Fruit fly (Drosophila melanogaster) whole organism, embryonic: Measurements from ENCODE around the gene CG12017.

Experiments used
- ATbp ChIP-seq: fragments of 200-800 bp; sonication (Bioruptor generic); optimal IDR thresholded peaks from 2 replicates; lab custom pipeline; 2017; ENCODE audit warnings: missing biosample characterization, mild to moderate bottlenecking, missing genetic modification characterization, missing genetic modification reagents
- Blimp-1 ChIP-seq: fragments of 200-800 bp; sonication (Bioruptor generic); optimal IDR thresholded peaks from 3 replicates; lab custom pipeline; 2018; ENCODE audit warnings: missing biosample characterization, missing genetic modification characterization, mild to moderate bottlenecking, moderate library complexity, missing genetic modification reagents
- CG10274 ChIP-seq: fragments of 200-800 bp; sonication (Bioruptor generic); optimal IDR thresholded peaks from 3 replicates; lab custom pipeline; 2017; ENCODE audit warnings: missing biosample characterization, mild to moderate bottlenecking, missing genetic modification characterization
- CG10462 ChIP-seq: fragments of 200-800 bp; sonication (Bioruptor generic); optimal IDR thresholded peaks from 2 replicates; lab custom pipeline; 2016; ENCODE audit warnings: missing biosample characterization, missing genetic modification characterization
- CG11560 ChIP-seq: fragments of 200-800 bp; sonication (Bioruptor generic); IDR thresholded peaks from 3 replicates; pipeline ENCODE4 v1.3.6; 2022; ENCODE audit warnings: missing biosample characterization, missing genetic modification characterization
- CG12744 ChIP-seq: fragments of 200-800 bp; sonication (Bioruptor generic); optimal IDR thresholded peaks from 2 replicates; lab custom pipeline; 2016; ENCODE audit warnings: missing biosample characterization, missing genetic modification characterization
- CG13624 ChIP-seq: fragments of 200-800 bp; sonication (Bioruptor generic); optimal IDR thresholded peaks from 2 replicates; lab custom pipeline; 2016; ENCODE audit warnings: missing biosample characterization, missing genetic modification characterization
- CG14667 ChIP-seq: fragments of 200-800 bp; sonication (Bioruptor generic); IDR thresholded peaks from 2 replicates; pipeline ENCODE4 v1.3.6; 2022; ENCODE audit warnings: missing biosample characterization, missing genetic modification characterization
- CG14860 ChIP-seq: fragments of 200-800 bp; sonication (Bioruptor generic); IDR thresholded peaks from 3 replicates; pipeline ENCODE4 v1.3.6; 2022; ENCODE audit warnings: missing biosample characterization, missing genetic modification characterization; ENCODE audit not compliant: partially characterized antibody
- CG30020 ChIP-seq: fragments of 200-800 bp; optimal IDR thresholded peaks from 2 replicates; lab custom pipeline; 2019; ENCODE audit warnings: missing biosample characterization, mild to moderate bottlenecking, missing genetic modification characterization, moderate library complexity
- CG34422 ChIP-seq: fragments of 200-800 bp; sonication (Bioruptor generic); IDR thresholded peaks from 3 replicates; pipeline ENCODE4 v1.3.6; 2022; ENCODE audit warnings: missing biosample characterization, missing genetic modification characterization
- CG3838 ChIP-seq: fragments of 200-800 bp; sonication (Bioruptor generic); optimal IDR thresholded peaks from 3 replicates; lab custom pipeline; 2016; ENCODE audit warnings: missing biosample characterization, missing genetic modification characterization
- CG4820 ChIP-seq: fragments of 200-800 bp; sonication (Bioruptor generic); optimal IDR thresholded peaks from 3 replicates; lab custom pipeline; 2016; ENCODE audit warnings: missing biosample characterization, missing genetic modification characterization
- CG6813 ChIP-seq: fragments of 200-800 bp; sonication (Bioruptor generic); optimal IDR thresholded peaks from 2 replicates; lab custom pipeline; 2017; ENCODE audit warnings: missing biosample characterization, missing genetic modification characterization, mild to moderate bottlenecking, moderate library complexity, missing genetic modification reagents
- CG7357 ChIP-seq: fragments of 200-800 bp; sonication (Bioruptor generic); IDR thresholded peaks from 3 replicates; pipeline ENCODE4 v1.3.6; 2022; ENCODE audit warnings: missing biosample characterization, missing genetic modification characterization
- CG7745 ChIP-seq: fragments of 200-800 bp; sonication (Bioruptor generic); optimal IDR thresholded peaks from 2 replicates; lab custom pipeline; 2018; ENCODE audit warnings: missing biosample characterization, mild to moderate bottlenecking, missing genetic modification characterization, moderate library complexity
- CG7839 ChIP-seq: fragments of 200-800 bp; sonication (Bioruptor generic); optimal IDR thresholded peaks from 3 replicates; lab custom pipeline; 2018; ENCODE audit warnings: missing biosample characterization, mild to moderate bottlenecking, missing genetic modification characterization, moderate library complexity
- CG8924 ChIP-seq: fragments of 200-800 bp; optimal IDR thresholded peaks from 3 replicates; lab custom pipeline; 2019; ENCODE audit warnings: missing biosample characterization, mild to moderate bottlenecking, missing genetic modification characterization, moderate library complexity
- CkIIα-i1 ChIP-seq: fragments of 200-800 bp; sonication (Bioruptor generic); IDR thresholded peaks from 2 replicates; pipeline ENCODE4 v1.3.6; 2022; ENCODE audit warnings: missing biosample characterization, missing genetic modification characterization
- CoRest ChIP-seq: fragments of 200-800 bp; sonication (Bioruptor generic); optimal IDR thresholded peaks from 3 replicates; lab custom pipeline; 2018; ENCODE audit warnings: missing biosample characterization, mild to moderate bottlenecking, missing genetic modification characterization, moderate library complexity
- D19A ChIP-seq: fragments of 200-800 bp; optimal IDR thresholded peaks from 3 replicates; lab custom pipeline; 2019; ENCODE audit warnings: missing biosample characterization, mild to moderate bottlenecking, missing genetic modification characterization, moderate library complexity
- D19B ChIP-seq: fragments of 200-800 bp; sonication (Bioruptor generic); optimal IDR thresholded peaks from 2 replicates; lab custom pipeline; 2017; ENCODE audit warnings: missing biosample characterization, mild to moderate bottlenecking, missing genetic modification characterization
- Deaf1 ChIP-seq: fragments of 200-800 bp; optimal IDR thresholded peaks from 3 replicates; lab custom pipeline; 2019; ENCODE audit warnings: missing biosample characterization, mild to moderate bottlenecking, missing genetic modification characterization, moderate library complexity
- Drgx ChIP-seq: fragments of 200-800 bp; sonication (Bioruptor generic); IDR thresholded peaks from 2 replicates; pipeline ENCODE4 v1.3.6; 2022; ENCODE audit warnings: missing biosample characterization, missing genetic modification characterization
- H2.0 ChIP-seq: fragments of 200-800 bp; sonication (Bioruptor generic); IDR thresholded peaks from 2 replicates; pipeline ENCODE4 v1.3.6; 2022; ENCODE audit warnings: missing biosample characterization, missing genetic modification characterization
- HLHmδ ChIP-seq: fragments of 200-800 bp; sonication (Bioruptor generic); optimal IDR thresholded peaks from 2 replicates; lab custom pipeline; 2018; ENCODE audit warnings: missing biosample characterization, mild to moderate bottlenecking, missing genetic modification characterization, moderate library complexity
- Hey ChIP-seq: fragments of 200-800 bp; sonication (Bioruptor generic); optimal IDR thresholded peaks from 3 replicates; lab custom pipeline; 2018; ENCODE audit warnings: missing biosample characterization, mild to moderate bottlenecking, missing genetic modification characterization
- Jarid2 ChIP-seq: fragments of 200-800 bp; sonication (Bioruptor generic); optimal IDR thresholded peaks from 3 replicates; lab custom pipeline; 2017; ENCODE audit warnings: mild to moderate bottlenecking, missing biosample characterization, missing genetic modification reagents, missing genetic modification characterization
- Meics ChIP-seq: fragments of 200-800 bp; sonication (Bioruptor generic); optimal IDR thresholded peaks from 2 replicates; lab custom pipeline; 2017; ENCODE audit warnings: missing biosample characterization, mild to moderate bottlenecking, missing genetic modification characterization
- Ptx1 ChIP-seq: fragments of 200-800 bp; sonication (Bioruptor generic); IDR thresholded peaks from 2 replicates; pipeline ENCODE4 v1.3.6; 2022; ENCODE audit warnings: missing biosample characterization, missing genetic modification characterization
- Rx ChIP-seq: fragments of 200-800 bp; sonication (Bioruptor generic); IDR thresholded peaks from 2 replicates; pipeline ENCODE4 v1.3.6; 2022; ENCODE audit warnings: missing biosample characterization, missing genetic modification characterization
- ap ChIP-seq: fragments of 200-800 bp; sonication (Bioruptor generic); IDR thresholded peaks from 2 replicates; pipeline ENCODE4 v1.3.6; 2022; ENCODE audit warnings: missing biosample characterization, missing genetic modification characterization
- ara ChIP-seq: fragments of 200-800 bp; sonication (Bioruptor generic); IDR thresholded peaks from 2 replicates; pipeline ENCODE4 v1.3.6; 2022; ENCODE audit warnings: missing biosample characterization, missing genetic modification characterization
- ato ChIP-seq: fragments of 200-800 bp; sonication (Bioruptor generic); IDR thresholded peaks from 2 replicates; pipeline ENCODE4 v1.3.6; 2022; ENCODE audit warnings: missing biosample characterization, missing genetic modification characterization; ENCODE audit not compliant: partially characterized antibody
- br ChIP-seq: fragments of >200 bp; optimal IDR thresholded peaks from 2 replicates; lab custom pipeline; 2017
- btn ChIP-seq: fragments of 200-800 bp; sonication (Bioruptor generic); optimal IDR thresholded peaks from 2 replicates; lab custom pipeline; 2016; ENCODE audit warnings: missing biosample characterization, missing genetic modification characterization
- dan ChIP-seq: fragments of 200-800 bp; sonication (Bioruptor generic); IDR thresholded peaks from 2 replicates; pipeline ENCODE4 v1.3.6; 2022; ENCODE audit warnings: missing biosample characterization, missing genetic modification characterization
- danr ChIP-seq: fragments of 200-800 bp; sonication (Bioruptor generic); IDR thresholded peaks from 2 replicates; pipeline ENCODE4 v1.3.6; 2022; ENCODE audit warnings: missing biosample characterization, missing genetic modification characterization
- dati ChIP-seq: fragments of 200-800 bp; sonication (Bioruptor generic); IDR thresholded peaks from 2 replicates; pipeline ENCODE4 v1.3.6; 2022; ENCODE audit warnings: missing biosample characterization, missing genetic modification characterization
- dm ChIP-seq: fragments of 200-800 bp; sonication (Bioruptor generic); optimal IDR thresholded peaks from 3 replicates; lab custom pipeline; 2016; ENCODE audit warnings: missing biosample characterization, missing genetic modification characterization
- inv ChIP-seq: fragments of 200-800 bp; sonication (Bioruptor generic); IDR thresholded peaks from 2 replicates; pipeline ENCODE4 v1.3.6; 2022; ENCODE audit warnings: missing biosample characterization, missing genetic modification characterization; ENCODE audit not compliant: partially characterized antibody
- jumu ChIP-seq: fragments of 200-800 bp; sonication (Bioruptor generic); optimal IDR thresholded peaks from 3 replicates; lab custom pipeline; 2016; ENCODE audit warnings: missing biosample characterization, missing genetic modification characterization
- lola ChIP-seq, 3 experiments: fragments of >200 bp in 2 of 3; fragments of 200-800 bp in 1 of 3; sonication (Bioruptor generic) in 1 of 3; optimal IDR thresholded peaks; 2 replicates each; lab custom pipeline; 2017 to 2019; ENCODE audit warnings: missing biosample characterization in 3 of 3, missing genetic modification characterization in 3 of 3, mild to moderate bottlenecking in 1 of 3, moderate library complexity in 1 of 3
- onecut ChIP-seq: fragments of 200-800 bp; sonication (Bioruptor generic); IDR thresholded peaks from 2 replicates; pipeline ENCODE4 v1.3.6; 2022; ENCODE audit warnings: missing biosample characterization, missing genetic modification characterization
- psq ChIP-seq: fragments of 200-800 bp; sonication (Bioruptor generic); optimal IDR thresholded peaks from 2 replicates; lab custom pipeline; 2017; ENCODE audit warnings: missing biosample characterization, missing genetic modification characterization
- schlank ChIP-seq: fragments of 200-800 bp; sonication (Bioruptor generic); optimal IDR thresholded peaks from 2 replicates; lab custom pipeline; 2018; ENCODE audit warnings: missing biosample characterization, mild to moderate bottlenecking, missing genetic modification characterization
- scrt ChIP-seq: fragments of 200-800 bp; sonication (Bioruptor generic); optimal IDR thresholded peaks from 2 replicates; lab custom pipeline; 2018; ENCODE audit warnings: missing biosample characterization, mild to moderate bottlenecking, missing genetic modification characterization, moderate library complexity
- slbo ChIP-seq: fragments of 200-800 bp; sonication (Bioruptor generic); IDR thresholded peaks from 2 replicates; pipeline ENCODE4 v1.3.6; 2022; ENCODE audit warnings: missing biosample characterization, missing genetic modification characterization
- unpg ChIP-seq: fragments of 200-800 bp; sonication (Bioruptor generic); optimal IDR thresholded peaks from 3 replicates; lab custom pipeline; 2018; ENCODE audit warnings: missing biosample characterization, mild to moderate bottlenecking, missing genetic modification characterization, moderate library complexity
- vfl ChIP-seq: fragments of 200-800 bp; sonication (Bioruptor generic); optimal IDR thresholded peaks from 2 replicates; lab custom pipeline; 2016; ENCODE audit warnings: missing biosample characterization, missing genetic modification characterization
- zen ChIP-seq: fragments of 200-800 bp; sonication (Bioruptor generic); optimal IDR thresholded peaks from 3 replicates; lab custom pipeline; 2018; ENCODE audit warnings: missing biosample characterization, mild to moderate bottlenecking, missing genetic modification characterization, moderate library complexity

Gene CG12017

dm6 chr3L:3319223-3319643 lies 39.2 kb downstream of the CG12017 start, which contains the start of the genes PIG-C, CG12016 and Dpm2 (continued):
- TF ChIP-seq scrt (GFP tag; lab: Kevin White, UChicago) (no peak), onecut (0 out of 2 replicates have a peak, but pooled peaks have one; percentile 7), br (lab: Kevin White, UChicago) (no peak), Blimp-1 (peak; percentile 36), Ptx1 (peak; percentile 69), inv (GFP tag; lab: Robert Waterston, UW) (peak; percentile 97), psq (GFP tag; lab: Kevin White, UChicago) (peak; percentile 5), ara (GFP tag; lab: Robert Waterston, UW) (no peak), CG11560 (tag; lab: Robert Waterston, UW) (peak; percentile 38; the same call in 1 of the 3 replicates), CG14860 (GFP tag; lab: Robert Waterston, UW) (peak; percentile 96), Deaf1 (tag; lab: Kevin White, UChicago) (peak; percentile 58), dan (GFP tag; lab: Robert Waterston, UW) (no peak), ap (no peak), ATbp (GFP tag; lab: Kevin White, UChicago) (no peak), Hey (tag; lab: Kevin White, UChicago) (no peak), CG7745 (tag; lab: Kevin White, UChicago) (no peak), CG14667 (GFP tag; lab: Robert Waterston, UW) (peak; percentile 60), D19A (tag; lab: Kevin White, UChicago) (peak; percentile 18), CG10274 (GFP tag; lab: Kevin White, UChicago) (no peak), vfl (peak; percentile 55), dm (GFP tag; lab: Kevin White, UChicago) (peak; percentile 65), CG13624 (GFP tag; lab: Kevin White, UChicago) (peak; percentile 82), Meics (GFP tag; lab: Kevin White, UChicago) (no peak), schlank (peak; percentile 17), CG3838 (GFP tag; lab: Kevin White, UChicago) (peak; percentile 27), CG7357 (GFP tag; lab: Robert Waterston, UW) (peak; percentile 54; the same call in 1 of the 3 replicates), danr (no peak), ato (peak; percentile 91), Rx (GFP tag; lab: Robert Waterston, UW) (0 out of 2 replicates have a peak, but pooled peaks have one; percentile 26), H2.0 (GFP tag; lab: Robert Waterston, UW) (no peak; the same call in 1 of the 2 replicates), lola (GFP tag; optimal IDR thresholded peaks at IDR 0.05; lab: Kevin White, UChicago) (peak in 1 of 3 experiments; percentile 62), CkIIα-i1 (GFP tag; lab: Robert Waterston, UW) (no peak), Jarid2 (GFP tag; lab: Kevin White, UChicago) (no peak), dati (no peak), btn (GFP tag; lab: Kevin White, UChicago) (no peak), HLHmδ (GFP tag; lab: Kevin White, UChicago) (no peak), zen (tag; lab: Kevin White, UChicago) (peak; percentile 60), CG7839 (no peak), CG10462 (GFP tag; lab: Kevin White, UChicago) (peak; percentile 49), CG34422 (GFP tag; lab: Robert Waterston, UW) (peak; percentile 59; the same call in 1 of the 3 replicates), CoRest (tag; lab: Kevin White, UChicago) (peak; percentile 81), CG30020 (tag; lab: Kevin White, UChicago) (peak; percentile 62), CG12744 (GFP tag; lab: Kevin White, UChicago) (peak; percentile 52), D19B (no peak), CG6813 (GFP tag; lab: Kevin White, UChicago) (no peak), slbo (GFP tag; lab: Robert Waterston, UW) (peak; percentile 81), Drgx (GFP tag; lab: Robert Waterston, UW) (no peak), jumu (GFP tag; lab: Kevin White, UChicago) (peak; percentile 65), CG8924 (tag; lab: Kevin White, UChicago) (no peak), unpg (GFP tag; lab: Kevin White, UChicago) (no peak), CG4820 (GFP tag; lab: Kevin White, UChicago) (peak; percentile 64)
